Worm (Caenorhabditis elegans) whole organism, L3 larva: ENCODE results near the gene npr-13.

Experiments
- ZK546.5 ChIP-seq: sonication (generic microtip); optimal IDR thresholded peaks from 2 replicates; lab custom pipeline; 2017; ENCODE audit warnings: missing biosample characterization, missing genetic modification characterization
- aly-2 ChIP-seq: fragments of 150-350 bp; optimal IDR thresholded peaks from 2 replicates; lab custom pipeline; 2014; ENCODE audit warnings: missing biosample characterization, missing genetic modification characterization
- ama-1 ChIP-seq: fragments of 150-350 bp; optimal IDR thresholded peaks from 2 replicates; lab custom pipeline; 2018
- ceh-16 ChIP-seq: sonication (generic microtip); optimal IDR thresholded peaks from 2 replicates; lab custom pipeline; 2017; ENCODE audit warnings: missing biosample characterization, missing genetic modification characterization
- ceh-82 ChIP-seq: fragments of 150-350 bp; optimal IDR thresholded peaks from 2 replicates; lab custom pipeline; 2014; ENCODE audit warnings: missing biosample characterization, missing genetic modification characterization
- ceh-9 ChIP-seq: sonication (generic microtip); optimal IDR thresholded peaks from 2 replicates; lab custom pipeline; 2018; ENCODE audit warnings: missing biosample characterization, missing genetic modification characterization
- daf-12 ChIP-seq: fragments of 150-350 bp; optimal IDR thresholded peaks from 2 replicates; lab custom pipeline; 2014; ENCODE audit warnings: missing biosample characterization, missing genetic modification reagents, missing genetic modification characterization
- egl-27 ChIP-seq: sonication (generic microtip); optimal IDR thresholded peaks from 4 replicates; lab custom pipeline; 2017; ENCODE audit warnings: missing biosample characterization, missing genetic modification reagents, missing genetic modification characterization
- egl-5 ChIP-seq: fragments of 150-350 bp; optimal IDR thresholded peaks from 2 replicates; lab custom pipeline; 2017; ENCODE audit warnings: missing biosample characterization, missing genetic modification reagents, missing genetic modification characterization, inconsistent platforms
- elt-1 ChIP-seq: fragments of 150-350 bp; optimal IDR thresholded peaks from 2 replicates; lab custom pipeline; 2014; ENCODE audit warnings: missing biosample characterization, missing genetic modification characterization
- elt-2 ChIP-seq: sonication (generic microtip); optimal IDR thresholded peaks from 2 replicates; lab custom pipeline; 2016; ENCODE audit warnings: missing genetic modification reagents, mild to moderate bottlenecking, missing genetic modification characterization, missing compliant biosample characterization
- elt-3 ChIP-seq, 3 experiments: fragments of 150-350 bp in 1 of 3; sonication (generic microtip) in 2 of 3; optimal IDR thresholded peaks; 2 replicates in 2 of 3; 4 replicates in 1 of 3; lab custom pipeline; 2014 to 2017; ENCODE audit warnings: missing biosample characterization in 3 of 3, missing genetic modification characterization in 3 of 3
- eor-1 ChIP-seq, 2 experiments: fragments of 150-350 bp; optimal IDR thresholded peaks; 2 replicates each; lab custom pipeline; 2014 to 2018; ENCODE audit warnings: missing biosample characterization in 2 of 2, missing genetic modification characterization in 2 of 2
- fkh-10 ChIP-seq: sonication (generic microtip); optimal IDR thresholded peaks from 2 replicates; lab custom pipeline; 2017; ENCODE audit warnings: missing biosample characterization, missing genetic modification reagents, missing genetic modification characterization
- fkh-2 ChIP-seq: fragments of 150-350 bp; optimal IDR thresholded peaks from 2 replicates; lab custom pipeline; 2014; ENCODE audit warnings: missing biosample characterization, missing genetic modification reagents, missing genetic modification characterization
- fos-1 ChIP-seq: fragments of 150-350 bp; optimal IDR thresholded peaks from 2 replicates; lab custom pipeline; 2014; ENCODE audit warnings: missing biosample characterization, missing genetic modification characterization
- hmg-11 ChIP-seq: sonication (generic microtip); optimal IDR thresholded peaks from 2 replicates; lab custom pipeline; 2016; ENCODE audit warnings: missing genetic modification characterization, missing compliant biosample characterization
- jun-1 ChIP-seq: fragments of 150-350 bp; optimal IDR thresholded peaks from 2 replicates; lab custom pipeline; 2014; ENCODE audit warnings: missing biosample characterization, missing genetic modification reagents, missing genetic modification characterization
- lin-15B ChIP-seq: fragments of 150-350 bp; optimal IDR thresholded peaks from 2 replicates; lab custom pipeline; 2014; ENCODE audit warnings: missing biosample characterization, missing genetic modification characterization
- lin-39 ChIP-seq: fragments of 150-350 bp; optimal IDR thresholded peaks from 2 replicates; lab custom pipeline; 2018; ENCODE audit warnings: missing biosample characterization, missing genetic modification reagents, missing genetic modification characterization
- lsy-12 ChIP-seq: sonication (generic microtip); optimal IDR thresholded peaks from 2 replicates; lab custom pipeline; 2016; ENCODE audit warnings: mild to moderate bottlenecking, missing genetic modification characterization, missing compliant biosample characterization
- mdl-1 ChIP-seq: fragments of 150-350 bp; optimal IDR thresholded peaks from 2 replicates; lab custom pipeline; 2014; ENCODE audit warnings: missing biosample characterization, missing genetic modification characterization
- mml-1 ChIP-seq: fragments of 150-350 bp; sonication (generic microtip); optimal IDR thresholded peaks from 3 replicates; lab custom pipeline; 2014; ENCODE audit warnings: missing biosample characterization, missing genetic modification characterization
- nfya-1 ChIP-seq: sonication (generic microtip); optimal IDR thresholded peaks from 2 replicates; lab custom pipeline; 2017; ENCODE audit warnings: missing genetic modification characterization, mild to moderate bottlenecking, missing compliant biosample characterization, antibody characterized with exemption, moderate library complexity; ENCODE audit not compliant: insufficient read depth
- nhr-11 ChIP-seq: fragments of 150-350 bp; optimal IDR thresholded peaks from 2 replicates; lab custom pipeline; 2014; ENCODE audit warnings: missing biosample characterization, missing genetic modification characterization
- nhr-12 ChIP-seq: fragments of 150-350 bp; optimal IDR thresholded peaks from 2 replicates; lab custom pipeline; 2014; ENCODE audit warnings: missing biosample characterization, missing genetic modification characterization
- nhr-23 ChIP-seq: fragments of 150-350 bp; optimal IDR thresholded peaks from 2 replicates; lab custom pipeline; 2014; ENCODE audit warnings: missing biosample characterization, missing genetic modification reagents, missing genetic modification characterization
- nhr-237 ChIP-seq: fragments of 150-350 bp; optimal IDR thresholded peaks from 2 replicates; lab custom pipeline; 2014; ENCODE audit warnings: missing biosample characterization, missing genetic modification characterization
- nhr-28 ChIP-seq: fragments of 150-350 bp; optimal IDR thresholded peaks from 2 replicates; lab custom pipeline; 2014; ENCODE audit warnings: missing biosample characterization, missing genetic modification characterization
- nhr-43 ChIP-seq: sonication (generic microtip); optimal IDR thresholded peaks from 2 replicates; lab custom pipeline; 2016; ENCODE audit warnings: mild to moderate bottlenecking, missing genetic modification characterization, missing compliant biosample characterization; ENCODE audit not compliant: poor library complexity, severe bottlenecking
- nhr-76 ChIP-seq: fragments of 150-350 bp; sonication (generic microtip); optimal IDR thresholded peaks from 5 replicates; lab custom pipeline; 2014; ENCODE audit warnings: missing biosample characterization, missing genetic modification characterization
- pqm-1 ChIP-seq: fragments of 150-350 bp; optimal IDR thresholded peaks from 2 replicates; lab custom pipeline; 2017; ENCODE audit warnings: missing biosample characterization, missing genetic modification characterization, inconsistent platforms
- snpc-4 ChIP-seq: fragments of 150-350 bp; optimal IDR thresholded peaks from 2 replicates; lab custom pipeline; 2014; ENCODE audit warnings: missing biosample characterization, missing genetic modification characterization
- tbx-2 ChIP-seq: sonication (generic microtip); optimal IDR thresholded peaks from 2 replicates; lab custom pipeline; 2016; ENCODE audit warnings: mild to moderate bottlenecking, missing genetic modification characterization, missing compliant biosample characterization
- unc-62 ChIP-seq: fragments of 150-350 bp; sonication (generic microtip); optimal IDR thresholded peaks from 4 replicates; lab custom pipeline; 2014; ENCODE audit warnings: missing biosample characterization, missing genetic modification reagents, missing genetic modification characterization
- zag-1 ChIP-seq: fragments of 150-350 bp; optimal IDR thresholded peaks from 2 replicates; lab custom pipeline; 2014; ENCODE audit warnings: missing biosample characterization, missing genetic modification characterization
- ztf-11 ChIP-seq: fragments of 150-350 bp; optimal IDR thresholded peaks from 2 replicates; lab custom pipeline; 2014; ENCODE audit warnings: missing biosample characterization, missing genetic modification characterization
- ztf-4 ChIP-seq: fragments of 150-350 bp; optimal IDR thresholded peaks from 2 replicates; lab custom pipeline; 2014; ENCODE audit warnings: missing biosample characterization, missing genetic modification characterization

Gene npr-13

ce11 chrV:14876257-14876656, 17.9 kb upstream of the npr-13 start:
- TF ChIP-seq elt-3 (tag; optimal IDR thresholded peaks at IDR 0.05; lab: Kevin White, UChicago): peak in 1 of 3 experiments; percentile 3
- no peak for TF ChIP-seq fos-1
- TF ChIP-seq mdl-1 (tag; lab: Kevin White, UChicago): no peak
- no peak for TF ChIP-seq nhr-28 (tag; lab: Kevin White, UChicago)
- no peak for TF ChIP-seq ceh-82 (tag; lab: Kevin White, UChicago)
- no peak for TF ChIP-seq nhr-11
- TF ChIP-seq elt-2 (tag; lab: Kevin White, UChicago): peak; percentile 0
- TF ChIP-seq ceh-16 (tag; lab: Kevin White, UChicago): no peak
- TF ChIP-seq nhr-237 (tag; lab: Kevin White, UChicago): no peak
- peak; percentile 98 for TF ChIP-seq snpc-4 (tag; lab: Kevin White, UChicago)
- no peak for TF ChIP-seq lsy-12 (tag; lab: Kevin White, UChicago)
- peak; percentile 17 for TF ChIP-seq lin-15B (tag; lab: Kevin White, UChicago)
- TF ChIP-seq aly-2 (tag; lab: Kevin White, UChicago): no peak
- TF ChIP-seq nhr-76 (tag; lab: Kevin White, UChicago): no peak
- no peak for TF ChIP-seq ztf-11
- no peak for TF ChIP-seq unc-62 (GFP tag; lab: Kevin White, UChicago)
- no peak for TF ChIP-seq pqm-1
- TF ChIP-seq ceh-9 (tag; lab: Kevin White, UChicago): no peak
- TF ChIP-seq nhr-23 (tag; lab: Kevin White, UChicago): peak; percentile 3
- TF ChIP-seq fkh-10 (GFP tag; lab: Kevin White, UChicago): no peak
- TF ChIP-seq egl-27 (tag; lab: Kevin White, UChicago): no peak
- TF ChIP-seq ZK546.5: no peak
- TF ChIP-seq daf-12 (tag; lab: Kevin White, UChicago): no peak
- TF ChIP-seq tbx-2 (tag; lab: Kevin White, UChicago): peak; percentile 16
- no peak for TF ChIP-seq nhr-12 (tag; lab: Kevin White, UChicago)
- no peak for TF ChIP-seq egl-5 (tag; lab: Kevin White, UChicago)
- TF ChIP-seq nfya-1 (tag; lab: Kevin White, UChicago): peak; percentile 31
- TF ChIP-seq lin-39 (tag; lab: Kevin White, UChicago): no peak

- no peak for TF ChIP-seq daf-12 (tag; lab: Kevin White, UChicago)
- TF ChIP-seq lsy-12 (tag; lab: Kevin White, UChicago): no peak
- TF ChIP-seq nhr-11: no peak
These were observed 17.0 kb upstream of the npr-13 start, which contains the start of gene ZC412.5 for ce11 chrV:14875371-14875770. TSS of gene ZC412.5 (minus strand) at chrV:14875471.

- no peak for TF ChIP-seq fkh-10 (GFP tag; lab: Kevin White, UChicago)
- TF ChIP-seq daf-12 (tag; lab: Kevin White, UChicago): no peak
- TF ChIP-seq eor-1 (tag; optimal IDR thresholded peaks at IDR 0.05; lab: Kevin White, UChicago): no peak
- TF ChIP-seq ztf-4 (tag; lab: Kevin White, UChicago): no peak
- TF ChIP-seq nhr-237 (tag; lab: Kevin White, UChicago): no peak
- TF ChIP-seq lin-39 (tag; lab: Kevin White, UChicago): peak; percentile 55
- no peak for TF ChIP-seq elt-1 (tag; lab: Kevin White, UChicago)
- TF ChIP-seq lsy-12 (tag; lab: Kevin White, UChicago): no peak
These were observed 13.0 kb upstream of the npr-13 start, which contains the start of gene ZC412.3 for ce11 chrV:14871365-14871764. TSS of gene ZC412.3 (minus strand) at chrV:14871547.

ce11 chrV:14868181-14868580, 9.8 kb upstream of the npr-13 start, which contains the start of gene gcy-14:
TSS of gene gcy-14 (minus strand) at chrV:14868281.
- TF ChIP-seq jun-1 (tag; lab: Kevin White, UChicago) (no peak), nhr-28 (tag; lab: Kevin White, UChicago) (no peak), lsy-12 (tag; lab: Kevin White, UChicago) (no peak), hmg-11 (tag; lab: Kevin White, UChicago) (no peak), elt-2 (tag; lab: Kevin White, UChicago) (no peak), fkh-2 (tag; lab: Kevin White, UChicago) (no peak), mml-1 (tag; lab: Kevin White, UChicago) (no peak), ama-1 (lab: Kevin White, UChicago) (no peak), daf-12 (tag; lab: Kevin White, UChicago) (no peak), nfya-1 (tag; lab: Kevin White, UChicago) (no peak), zag-1 (no peak), elt-3 (tag; optimal IDR thresholded peaks at IDR 0.05; lab: Kevin White, UChicago) (no peak), nhr-43 (tag; lab: Kevin White, UChicago) (no peak), pqm-1 (no peak), snpc-4 (tag; lab: Kevin White, UChicago) (no peak), ceh-82 (tag; lab: Kevin White, UChicago) (no peak), nhr-76 (tag; lab: Kevin White, UChicago) (no peak), ztf-4 (tag; lab: Kevin White, UChicago) (no peak)
